Fruit fly (Drosophila melanogaster) whole organism, embryonic: ENCODE results near the gene Rrp45.

ENCODE experiments used
- Atf-2 ChIP-seq: fragments of 200-800 bp; sonication (Bioruptor generic); optimal IDR thresholded peaks from 2 replicates; lab custom pipeline; 2016; ENCODE audit warnings: missing biosample characterization, missing genetic modification characterization
- BtbVII ChIP-seq: fragments of 200-800 bp; sonication (Bioruptor generic); optimal IDR thresholded peaks from 3 replicates; lab custom pipeline; 2017; ENCODE audit warnings: missing biosample characterization, mild to moderate bottlenecking, missing genetic modification characterization
- CG1024 ChIP-seq: fragments of 200-800 bp; sonication (Bioruptor generic); IDR thresholded peaks from 2 replicates; pipeline ENCODE4 v1.3.6; 2022; ENCODE audit warnings: missing biosample characterization, missing genetic modification characterization
- CG10274 ChIP-seq: fragments of 200-800 bp; sonication (Bioruptor generic); optimal IDR thresholded peaks from 3 replicates; lab custom pipeline; 2017; ENCODE audit warnings: missing biosample characterization, mild to moderate bottlenecking, missing genetic modification characterization
- CG10431 ChIP-seq: fragments of 200-800 bp; sonication (Bioruptor generic); optimal IDR thresholded peaks from 3 replicates; lab custom pipeline; 2018; ENCODE audit warnings: missing biosample characterization, mild to moderate bottlenecking, missing genetic modification characterization
- CG11085 ChIP-seq: fragments of 200-800 bp; sonication (Bioruptor generic); IDR thresholded peaks from 2 replicates; pipeline ENCODE4 v1.3.6; 2022; ENCODE audit warnings: missing biosample characterization, missing genetic modification characterization
- CG11456 ChIP-seq: fragments of 200-800 bp; sonication (Bioruptor generic); IDR thresholded peaks from 3 replicates; pipeline ENCODE4 v1.3.6; 2022; ENCODE audit warnings: missing biosample characterization, missing genetic modification characterization
- CG12391 ChIP-seq: fragments of 200-800 bp; sonication (Bioruptor generic); optimal IDR thresholded peaks from 3 replicates; lab custom pipeline; 2018; ENCODE audit warnings: missing biosample characterization, mild to moderate bottlenecking, missing genetic modification characterization, moderate library complexity
- CG12769 ChIP-seq: fragments of 200-800 bp; sonication (Bioruptor generic); optimal IDR thresholded peaks from 2 replicates; lab custom pipeline; 2019; ENCODE audit warnings: missing biosample characterization, mild to moderate bottlenecking, missing genetic modification characterization, moderate library complexity
- CG14710 ChIP-seq: fragments of 200-800 bp; sonication (Bioruptor generic); optimal IDR thresholded peaks from 3 replicates; lab custom pipeline; 2019; ENCODE audit warnings: missing biosample characterization, mild to moderate bottlenecking, missing genetic modification characterization, moderate library complexity
- CG1602 ChIP-seq: fragments of 200-800 bp; sonication (Bioruptor generic); optimal IDR thresholded peaks from 3 replicates; lab custom pipeline; 2016; ENCODE audit warnings: missing biosample characterization, missing genetic modification characterization
- CG2199 ChIP-seq: fragments of 200-800 bp; sonication (Bioruptor generic); IDR thresholded peaks from 3 replicates; pipeline ENCODE4 v1.3.6; 2022; ENCODE audit warnings: missing biosample characterization, missing genetic modification characterization
- CG31365 ChIP-seq: fragments of 200-800 bp; sonication (Bioruptor generic); optimal IDR thresholded peaks from 2 replicates; lab custom pipeline; 2018; ENCODE audit warnings: missing biosample characterization, mild to moderate bottlenecking, missing genetic modification characterization
- CG31388 ChIP-seq: fragments of 200-800 bp; sonication (Bioruptor generic); optimal IDR thresholded peaks from 2 replicates; lab custom pipeline; 2016; ENCODE audit warnings: missing biosample characterization, missing genetic modification characterization
- CG31441 ChIP-seq: fragments of 200-800 bp; sonication (Bioruptor generic); IDR thresholded peaks from 2 replicates; pipeline ENCODE4 v1.3.6; 2022; ENCODE audit warnings: missing biosample characterization, missing genetic modification characterization
- CG3163 ChIP-seq: fragments of 200-800 bp; sonication (Bioruptor generic); optimal IDR thresholded peaks from 3 replicates; lab custom pipeline; 2016; ENCODE audit warnings: missing biosample characterization, missing genetic modification characterization
- CG33557 ChIP-seq: fragments of 200-800 bp; sonication (Bioruptor generic); optimal IDR thresholded peaks from 2 replicates; lab custom pipeline; 2019; ENCODE audit warnings: missing biosample characterization, mild to moderate bottlenecking, missing genetic modification characterization, moderate library complexity
- CG3847 ChIP-seq: fragments of 200-800 bp; sonication (Bioruptor generic); IDR thresholded peaks from 2 replicates; pipeline ENCODE4 v1.3.6; 2022; ENCODE audit warnings: missing biosample characterization, missing genetic modification characterization
- CG4730 ChIP-seq: fragments of 200-800 bp; sonication (Bioruptor generic); IDR thresholded peaks from 2 replicates; pipeline ENCODE4 v1.3.6; 2022; ENCODE audit warnings: missing biosample characterization, missing genetic modification characterization
- CG6254 ChIP-seq: fragments of 200-800 bp; sonication (Bioruptor generic); optimal IDR thresholded peaks from 3 replicates; lab custom pipeline; 2017; ENCODE audit warnings: mild to moderate bottlenecking, missing biosample characterization, missing genetic modification reagents, missing genetic modification characterization
- CG6813 ChIP-seq: fragments of 200-800 bp; sonication (Bioruptor generic); optimal IDR thresholded peaks from 2 replicates; lab custom pipeline; 2017; ENCODE audit warnings: missing biosample characterization, missing genetic modification characterization, mild to moderate bottlenecking, moderate library complexity, missing genetic modification reagents
- CG7745 ChIP-seq: fragments of 200-800 bp; sonication (Bioruptor generic); optimal IDR thresholded peaks from 2 replicates; lab custom pipeline; 2018; ENCODE audit warnings: missing biosample characterization, mild to moderate bottlenecking, missing genetic modification characterization, moderate library complexity
- CG7786 ChIP-seq: fragments of 200-800 bp; sonication (Bioruptor generic); optimal IDR thresholded peaks from 2 replicates; lab custom pipeline; 2016; ENCODE audit warnings: missing biosample characterization, missing genetic modification characterization
- CG7839 ChIP-seq: fragments of 200-800 bp; sonication (Bioruptor generic); optimal IDR thresholded peaks from 3 replicates; lab custom pipeline; 2018; ENCODE audit warnings: missing biosample characterization, mild to moderate bottlenecking, missing genetic modification characterization, moderate library complexity
- Hr3 ChIP-seq: fragments of 200-800 bp; sonication (Bioruptor generic); optimal IDR thresholded peaks from 3 replicates; lab custom pipeline; 2016; ENCODE audit warnings: missing biosample characterization, missing genetic modification characterization
- Hr78 ChIP-seq, 2 experiments: fragments of 200-800 bp in 1 of 2; fragments of >200 bp in 1 of 2; sonication (Bioruptor generic) in 1 of 2; optimal IDR thresholded peaks; 2 replicates each; lab custom pipeline; 2017 to 2019; ENCODE audit warnings: missing biosample characterization in 2 of 2, missing genetic modification characterization in 2 of 2, mild to moderate bottlenecking in 1 of 2, moderate library complexity in 1 of 2
- Mes4 ChIP-seq: fragments of 200-800 bp; sonication (Bioruptor generic); optimal IDR thresholded peaks from 2 replicates; lab custom pipeline; 2016; ENCODE audit warnings: missing biosample characterization, missing genetic modification characterization
- NC2β ChIP-seq: fragments of 200-800 bp; sonication (Bioruptor generic); optimal IDR thresholded peaks from 2 replicates; lab custom pipeline; 2016; ENCODE audit warnings: missing biosample characterization, missing genetic modification characterization
- NfI ChIP-seq: fragments of 200-800 bp; sonication (Bioruptor generic); optimal IDR thresholded peaks from 3 replicates; lab custom pipeline; 2018; ENCODE audit warnings: missing biosample characterization, mild to moderate bottlenecking, missing genetic modification characterization, moderate library complexity
- Sox102F ChIP-seq: fragments of 200-800 bp; sonication (Bioruptor generic); optimal IDR thresholded peaks from 2 replicates; lab custom pipeline; 2018; ENCODE audit warnings: missing biosample characterization, mild to moderate bottlenecking, missing genetic modification characterization, moderate library complexity
- TFAM ChIP-seq: fragments of 200-800 bp; sonication (Bioruptor generic); optimal IDR thresholded peaks from 2 replicates; lab custom pipeline; 2017; ENCODE audit warnings: missing biosample characterization, missing genetic modification characterization, inconsistent platforms
- amos ChIP-seq: fragments of 200-800 bp; sonication (Bioruptor generic); IDR thresholded peaks from 2 replicates; pipeline ENCODE4 v1.3.6; 2022; ENCODE audit warnings: missing biosample characterization, missing genetic modification characterization; ENCODE audit not compliant: partially characterized antibody
- ash1 ChIP-seq: fragments of 200-800 bp; sonication (Bioruptor generic); optimal IDR thresholded peaks from 2 replicates; lab custom pipeline; 2018; ENCODE audit warnings: missing biosample characterization, mild to moderate bottlenecking, missing genetic modification characterization
- az2 ChIP-seq: fragments of 200-800 bp; sonication (Bioruptor generic); optimal IDR thresholded peaks from 3 replicates; lab custom pipeline; 2016; ENCODE audit warnings: missing biosample characterization, missing genetic modification characterization
- crol ChIP-seq: fragments of 200-800 bp; sonication (Bioruptor generic); IDR thresholded peaks from 2 replicates; pipeline ENCODE4 v1.3.6; 2022; ENCODE audit warnings: missing biosample characterization, missing genetic modification characterization
- danr ChIP-seq: fragments of 200-800 bp; sonication (Bioruptor generic); IDR thresholded peaks from 2 replicates; pipeline ENCODE4 v1.3.6; 2022; ENCODE audit warnings: missing biosample characterization, missing genetic modification characterization
- dysf ChIP-seq: fragments of 200-800 bp; sonication (Bioruptor generic); IDR thresholded peaks from 3 replicates; pipeline ENCODE4 v1.3.6; 2022; ENCODE audit warnings: missing biosample characterization, missing genetic modification characterization
- en ChIP-seq: fragments of 200-800 bp; sonication (Bioruptor generic); optimal IDR thresholded peaks from 2 replicates; lab custom pipeline; 2016; ENCODE audit warnings: missing biosample characterization, missing genetic modification characterization
- gce ChIP-seq: fragments of 200-800 bp; sonication (Bioruptor generic); IDR thresholded peaks from 3 replicates; pipeline ENCODE4 v1.3.6; 2022; ENCODE audit warnings: missing biosample characterization, missing genetic modification characterization
- jumu ChIP-seq: fragments of 200-800 bp; sonication (Bioruptor generic); optimal IDR thresholded peaks from 3 replicates; lab custom pipeline; 2016; ENCODE audit warnings: missing biosample characterization, missing genetic modification characterization
- lmd ChIP-seq: fragments of 200-800 bp; sonication (Bioruptor generic); IDR thresholded peaks from 2 replicates; pipeline ENCODE4 v1.3.6; 2022; ENCODE audit warnings: missing biosample characterization, missing genetic modification characterization
- pfk ChIP-seq: fragments of 200-800 bp; sonication (Bioruptor generic); optimal IDR thresholded peaks from 2 replicates; lab custom pipeline; 2018; ENCODE audit warnings: missing biosample characterization, mild to moderate bottlenecking, missing genetic modification characterization, moderate library complexity
- sd ChIP-seq: fragments of 200-800 bp; sonication (Bioruptor generic); optimal IDR thresholded peaks from 3 replicates; lab custom pipeline; 2018; ENCODE audit warnings: missing biosample characterization, mild to moderate bottlenecking, missing genetic modification characterization, moderate library complexity
- seq ChIP-seq: fragments of 200-800 bp; sonication (Bioruptor generic); IDR thresholded peaks from 2 replicates; pipeline ENCODE4 v1.3.6; 2022; ENCODE audit warnings: missing biosample characterization, missing genetic modification characterization
- slp2 ChIP-seq: fragments of 200-800 bp; sonication (Bioruptor generic); optimal IDR thresholded peaks from 2 replicates; lab custom pipeline; 2016; ENCODE audit warnings: missing biosample characterization, missing genetic modification characterization
- sob ChIP-seq: fragments of 200-800 bp; sonication (Bioruptor generic); IDR thresholded peaks from 2 replicates; pipeline ENCODE4 v1.3.6; 2022; ENCODE audit warnings: missing biosample characterization, missing genetic modification characterization
- stc ChIP-seq: fragments of 200-800 bp; sonication (Bioruptor generic); IDR thresholded peaks from 2 replicates; pipeline ENCODE4 v1.3.6; 2022; ENCODE audit warnings: missing biosample characterization, missing genetic modification characterization
- tgo ChIP-seq: fragments of 200-800 bp; sonication (Bioruptor generic); IDR thresholded peaks from 3 replicates; pipeline ENCODE4 v1.3.6; 2022; ENCODE audit warnings: missing biosample characterization, missing genetic modification characterization
- tin ChIP-seq: fragments of 200-800 bp; sonication (Bioruptor generic); optimal IDR thresholded peaks from 3 replicates; lab custom pipeline; 2016; ENCODE audit warnings: missing biosample characterization, missing genetic modification characterization
- wdn ChIP-seq: fragments of 200-800 bp; sonication (Bioruptor generic); IDR thresholded peaks from 2 replicates; pipeline ENCODE4 v1.3.6; 2022; ENCODE audit warnings: missing biosample characterization, missing genetic modification characterization

Gene Rrp45

dm6 chrX:16751579-16752156 lies 39.4 kb downstream of the Rrp45 start, which contains the start of gene goe (continued):
- TF ChIP-seq CG11456 (GFP tag; lab: Robert Waterston, UW): peak; percentile 89
- TF ChIP-seq CG31441 (GFP tag; lab: Robert Waterston, UW): 0 out of 2 replicates have a peak, but pooled peaks have one; percentile 32
- TF ChIP-seq CG1602 (GFP tag; lab: Kevin White, UChicago): peak; percentile 70
- no peak for TF ChIP-seq CG7745 (tag; lab: Kevin White, UChicago)
- TF ChIP-seq sd (tag; lab: Kevin White, UChicago): peak; percentile 4
- peak; percentile 54 for TF ChIP-seq CG4730 (GFP tag; lab: Robert Waterston, UW)
- peak; percentile 80 for TF ChIP-seq CG7786 (GFP tag; lab: Kevin White, UChicago)
- peak; percentile 86 for TF ChIP-seq CG11085 (GFP tag; lab: Robert Waterston, UW)
- TF ChIP-seq seq (GFP tag; lab: Robert Waterston, UW): peak; percentile 44; the same call in 1 of the 2 replicates
- no peak for TF ChIP-seq crol (GFP tag; lab: Robert Waterston, UW)
- peak; percentile 81 for TF ChIP-seq CG2199 (GFP tag; lab: Robert Waterston, UW)
- TF ChIP-seq CG31365: peak; percentile 43
- peak; percentile 73 for TF ChIP-seq lmd (GFP tag; lab: Robert Waterston, UW)
- TF ChIP-seq NC2β (GFP tag; lab: Kevin White, UChicago): peak; percentile 91
- TF ChIP-seq CG31388 (GFP tag; lab: Kevin White, UChicago): no peak
- TF ChIP-seq CG10274 (GFP tag; lab: Kevin White, UChicago): peak; percentile 19
- TF ChIP-seq en (GFP tag; lab: Kevin White, UChicago): peak; percentile 71
- peak; percentile 81 for TF ChIP-seq CG3847 (GFP tag; lab: Robert Waterston, UW)
- peak; percentile 65 for TF ChIP-seq az2 (GFP tag; lab: Kevin White, UChicago)
- TF ChIP-seq CG6813 (GFP tag; lab: Kevin White, UChicago): peak; percentile 76
- peak; percentile 84 for TF ChIP-seq jumu (GFP tag; lab: Kevin White, UChicago)
- TF ChIP-seq amos (GFP tag; lab: Robert Waterston, UW): peak; percentile 97
- peak; percentile 81 for TF ChIP-seq CG12769 (tag; lab: Kevin White, UChicago)
- TF ChIP-seq Mes4 (GFP tag; lab: Kevin White, UChicago): peak; percentile 85
- no peak for TF ChIP-seq Hr78 (GFP tag; optimal IDR thresholded peaks at IDR 0.05; lab: Kevin White, UChicago)
- TF ChIP-seq stc (GFP tag; lab: Robert Waterston, UW): peak; percentile 60
- peak; percentile 70 for TF ChIP-seq CG14710
- TF ChIP-seq sob (GFP tag; lab: Robert Waterston, UW): peak; percentile 94
- TF ChIP-seq CG33557: peak; percentile 65
- no peak for TF ChIP-seq TFAM
- peak; percentile 40 for TF ChIP-seq BtbVII (GFP tag; lab: Kevin White, UChicago)
- TF ChIP-seq Hr3 (GFP tag; lab: Kevin White, UChicago): peak; percentile 67
- peak; percentile 59 for TF ChIP-seq ash1
- TF ChIP-seq Sox102F: peak; percentile 53
- TF ChIP-seq CG7839 (tag; lab: Kevin White, UChicago): peak; percentile 66
- peak; percentile 62 for TF ChIP-seq wdn (GFP tag; lab: Robert Waterston, UW)
- TF ChIP-seq pfk: peak; percentile 49
- TF ChIP-seq CG12391 (tag; lab: Kevin White, UChicago): peak; percentile 86
- no peak for TF ChIP-seq CG6254
- peak; percentile 63 for TF ChIP-seq tgo (GFP tag; lab: Robert Waterston, UW)
- peak; percentile 90 for TF ChIP-seq NfI (GFP tag; lab: Kevin White, UChicago)
- peak; percentile 68; the same call in 2 of the 3 replicates for TF ChIP-seq dysf (GFP tag; lab: Robert Waterston, UW)
- peak; percentile 75 for TF ChIP-seq CG3163 (GFP tag; lab: Kevin White, UChicago)
- peak; percentile 57 for TF ChIP-seq CG1024
- TF ChIP-seq CG10431 (GFP tag; lab: Kevin White, UChicago): peak; percentile 57
- peak; percentile 66; the same call in 2 of the 3 replicates for TF ChIP-seq gce (GFP tag; lab: Robert Waterston, UW)
- TF ChIP-seq danr (GFP tag; lab: Robert Waterston, UW): 0 out of 2 replicates have a peak, but pooled peaks have one; percentile 32
- TF ChIP-seq slp2: peak; percentile 79
- peak; percentile 72 for TF ChIP-seq tin (GFP tag; lab: Kevin White, UChicago)
- peak; percentile 76 for TF ChIP-seq Atf-2 (GFP tag; lab: Kevin White, UChicago)
